Worm (Caenorhabditis elegans) whole organism, L4 larva: ENCODE measurements around the gene ssp-36.

Experiments used
- D1046.2 ChIP-seq: fragments of 200-800 bp; sonication (Bioruptor generic); IDR thresholded peaks from 2 replicates; pipeline ENCODE4 v1.3.6; 2022; ENCODE audit warnings: missing genetic modification characterization, missing compliant biosample characterization
- aly-2 ChIP-seq: sonication (generic microtip); optimal IDR thresholded peaks from 2 replicates; lab custom pipeline; 2018; ENCODE audit warnings: missing biosample characterization, missing genetic modification characterization
- ceh-82 ChIP-seq: sonication (generic microtip); optimal IDR thresholded peaks from 2 replicates; lab custom pipeline; 2017; ENCODE audit warnings: missing biosample characterization, missing genetic modification characterization
- fkh-10 ChIP-seq: fragments of 150-350 bp; optimal IDR thresholded peaks from 2 replicates; lab custom pipeline; 2014; ENCODE audit warnings: missing biosample characterization, missing genetic modification reagents, missing genetic modification characterization
- lin-39 ChIP-seq: fragments of 150-350 bp; optimal IDR thresholded peaks from 2 replicates; lab custom pipeline; 2014; ENCODE audit warnings: missing biosample characterization, missing genetic modification reagents, missing genetic modification characterization
- lsy-2 ChIP-seq, 2 experiments: fragments of 150-350 bp in 1 of 2; sonication (generic microtip) in 1 of 2; optimal IDR thresholded peaks; 2 replicates each; lab custom pipeline; 2014 to 2017; ENCODE audit warnings: missing biosample characterization in 2 of 2, missing genetic modification characterization in 2 of 2
- mdl-1 ChIP-seq, 2 experiments: fragments of 150-350 bp in 1 of 2; sonication (generic microtip) in 1 of 2; optimal IDR thresholded peaks; 2 replicates each; lab custom pipeline; 2014 to 2017; ENCODE audit warnings: missing biosample characterization in 2 of 2, missing genetic modification characterization in 2 of 2
- nhr-237 ChIP-seq: sonication (generic microtip); optimal IDR thresholded peaks from 2 replicates; lab custom pipeline; 2017; ENCODE audit warnings: missing biosample characterization, missing genetic modification characterization
- nhr-77 ChIP-seq: fragments of 150-350 bp; optimal IDR thresholded peaks from 2 replicates; lab custom pipeline; 2014; ENCODE audit warnings: missing biosample characterization, missing genetic modification characterization
- pqm-1 ChIP-seq: sonication (generic microtip); optimal IDR thresholded peaks from 2 replicates; lab custom pipeline; 2017; ENCODE audit warnings: missing biosample characterization, missing genetic modification characterization
- snpc-4 ChIP-seq: fragments of 150-350 bp; optimal IDR thresholded peaks from 2 replicates; lab custom pipeline; 2014; ENCODE audit warnings: missing biosample characterization, missing genetic modification characterization
- unc-130 ChIP-seq: sonication (generic microtip); optimal IDR thresholded peaks from 2 replicates; lab custom pipeline; 2016; ENCODE audit warnings: missing genetic modification reagents, missing genetic modification characterization, missing compliant biosample characterization
- unc-39 ChIP-seq: sonication (generic microtip); optimal IDR thresholded peaks from 2 replicates; lab custom pipeline; 2017; ENCODE audit warnings: missing biosample characterization, missing genetic modification characterization
- unc-62 ChIP-seq, 3 experiments: fragments of 150-350 bp in 1 of 3; sonication (generic microtip); optimal IDR thresholded peaks in 2 of 3; peaks in 1 of 3; 1 replicate in 1 of 3; 2 replicates in 2 of 3; lab custom pipeline; 2014 to 2017; ENCODE audit warnings: missing biosample characterization in 3 of 3, missing genetic modification characterization in 3 of 3, missing genetic modification reagents in 3 of 3, missing genotype in 1 of 3

DNA sequence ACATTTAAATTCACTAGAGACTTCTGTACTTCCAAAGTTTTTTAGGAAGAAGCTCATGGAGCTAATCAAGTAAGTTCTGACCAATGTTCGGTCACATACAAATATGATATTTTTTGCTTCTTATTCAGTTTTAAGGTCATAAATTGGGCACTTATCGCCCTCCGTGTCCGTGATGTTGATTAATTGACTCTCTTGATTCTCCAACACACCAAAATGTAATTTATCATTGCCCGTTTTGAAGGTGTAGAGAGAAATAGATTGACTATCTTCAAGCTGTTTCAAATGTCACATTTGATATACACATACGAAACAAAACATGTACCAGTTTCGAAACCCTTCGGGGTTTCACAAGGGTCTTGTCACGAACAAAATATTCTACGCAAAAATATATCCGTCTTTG, 24.6 kb upstream of the ssp-36 start:
- TF ChIP-seq unc-62 (GFP tag; optimal IDR thresholded peaks at IDR 0.05 in 1 of 2; lab: Kevin White, UChicago) (peak in 1 of 2 experiments; percentile 91), unc-62 (tag; optimal IDR thresholded peaks at IDR 0.05; lab: Kevin White, UChicago) (no peak), unc-130 (GFP tag; lab: Kevin White, UChicago) (no peak), pqm-1 (tag; lab: Kevin White, UChicago) (no peak), lin-39 (tag; lab: Kevin White, UChicago) (no peak), unc-39 (tag; lab: Kevin White, UChicago) (no peak), snpc-4 (tag; lab: Kevin White, UChicago) (no peak), nhr-237 (no peak), aly-2 (tag; lab: Kevin White, UChicago) (no peak), fkh-10 (GFP tag; lab: Kevin White, UChicago) (no peak), ceh-82 (tag; lab: Kevin White, UChicago) (no peak), D1046.2 (GFP tag; lab: Robert Waterston, UW) (no peak), lsy-2 (tag; optimal IDR thresholded peaks at IDR 0.05; lab: Kevin White, UChicago) (no peak), mdl-1 (tag; optimal IDR thresholded peaks at IDR 0.05; lab: Kevin White, UChicago) (no peak), nhr-77 (tag; lab: Kevin White, UChicago) (no peak)
